Worm (Caenorhabditis elegans) whole organism, L4/young adult: ENCODE results near the gene str-230.

Source experiments
- W03F9.2 ChIP-seq: fragments of 150-350 bp; optimal IDR thresholded peaks from 2 replicates; lab custom pipeline; 2014; ENCODE audit warnings: missing biosample characterization, missing genetic modification characterization
- dao-5 ChIP-seq: sonication (generic microtip); optimal IDR thresholded peaks from 2 replicates; lab custom pipeline; 2016; ENCODE audit warnings: missing genotype, missing genetic modification characterization, moderate library complexity, missing compliant biosample characterization
- him-1 ChIP-seq: sonication (generic microtip); optimal IDR thresholded peaks from 2 replicates; lab custom pipeline; 2016; ENCODE audit warnings: missing genotype, missing genetic modification reagents, missing genetic modification characterization, missing compliant biosample characterization

DNA sequence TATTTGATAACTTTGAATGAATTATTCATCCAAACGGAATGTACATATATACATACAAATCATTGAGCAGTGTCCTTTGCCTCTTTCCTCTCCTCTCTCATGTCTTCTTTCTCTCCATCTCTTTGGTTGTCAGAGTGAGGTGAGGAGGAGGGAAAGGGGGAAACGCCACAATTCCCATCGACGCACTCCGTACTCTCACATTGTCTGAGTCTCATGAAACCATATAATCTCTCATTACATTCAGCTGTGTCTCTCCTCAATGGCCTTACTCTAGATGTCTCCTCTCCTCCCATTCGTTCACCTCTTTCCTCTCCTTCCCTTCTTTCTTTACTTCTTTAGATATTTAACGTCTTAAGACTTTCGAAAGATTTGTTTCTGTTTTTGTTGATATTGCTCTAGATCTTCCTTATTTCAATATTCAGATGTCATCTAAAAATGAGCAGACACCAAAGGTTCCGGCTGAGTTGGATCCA, 33.0 kb downstream of the str-230 start, which contains the start of gene ceh-74:
- no peak for TF ChIP-seq W03F9.2 (tag; lab: Kevin White, UChicago)
- TF ChIP-seq dao-5 (tag; lab: Kevin White, UChicago), result no peak
- no peak for TF ChIP-seq him-1 (tag; lab: Kevin White, UChicago)
